Fruit fly (Drosophila melanogaster) whole organism, embryonic: Measurements from ENCODE around the gene wls.

Source experiments
- Atf6 ChIP-seq: fragments of 200-800 bp; sonication (Bioruptor generic); IDR thresholded peaks from 2 replicates; pipeline ENCODE4 v1.3.6; 2022; ENCODE audit warnings: missing biosample characterization, missing genetic modification characterization
- Bteb2 ChIP-seq: fragments of 200-800 bp; sonication (Bioruptor generic); optimal IDR thresholded peaks from 2 replicates; lab custom pipeline; 2016; ENCODE audit warnings: missing biosample characterization, missing genetic modification characterization
- CG10654 ChIP-seq: fragments of 200-800 bp; sonication (Bioruptor generic); optimal IDR thresholded peaks from 2 replicates; lab custom pipeline; 2016; ENCODE audit warnings: missing biosample characterization, missing genetic modification characterization
- CG10959 ChIP-seq: fragments of 200-800 bp; sonication (Bioruptor generic); IDR thresholded peaks from 2 replicates; pipeline ENCODE4 v1.3.6; 2022; ENCODE audit warnings: missing biosample characterization, missing genetic modification characterization
- CG12071 ChIP-seq: fragments of 200-800 bp; sonication (Bioruptor generic); optimal IDR thresholded peaks from 3 replicates; lab custom pipeline; 2018; ENCODE audit warnings: missing biosample characterization, mild to moderate bottlenecking, missing genetic modification characterization
- CG14860 ChIP-seq: fragments of 200-800 bp; sonication (Bioruptor generic); IDR thresholded peaks from 3 replicates; pipeline ENCODE4 v1.3.6; 2022; ENCODE audit warnings: missing biosample characterization, missing genetic modification characterization; ENCODE audit not compliant: partially characterized antibody
- CG2120 ChIP-seq: fragments of 200-800 bp; sonication (Bioruptor generic); optimal IDR thresholded peaks from 3 replicates; lab custom pipeline; 2016; ENCODE audit warnings: missing biosample characterization, missing genetic modification characterization
- CG31441 ChIP-seq: fragments of 200-800 bp; sonication (Bioruptor generic); IDR thresholded peaks from 2 replicates; pipeline ENCODE4 v1.3.6; 2022; ENCODE audit warnings: missing biosample characterization, missing genetic modification characterization
- CG3281 ChIP-seq: fragments of 200-800 bp; sonication (Bioruptor generic); optimal IDR thresholded peaks from 3 replicates; lab custom pipeline; 2017; ENCODE audit warnings: missing biosample characterization, mild to moderate bottlenecking, missing genetic modification characterization
- CG3838 ChIP-seq: fragments of 200-800 bp; sonication (Bioruptor generic); optimal IDR thresholded peaks from 3 replicates; lab custom pipeline; 2016; ENCODE audit warnings: missing biosample characterization, missing genetic modification characterization
- CG4328 ChIP-seq: fragments of 200-800 bp; sonication (Bioruptor generic); optimal IDR thresholded peaks from 3 replicates; lab custom pipeline; 2017; ENCODE audit warnings: missing biosample characterization, missing genetic modification reagents, missing genetic modification characterization
- CG4424 ChIP-seq: fragments of 200-800 bp; sonication (Bioruptor generic); optimal IDR thresholded peaks from 3 replicates; lab custom pipeline; 2016; ENCODE audit warnings: missing biosample characterization, missing genetic modification characterization
- CG6175 ChIP-seq: fragments of 200-800 bp; sonication (Bioruptor generic); IDR thresholded peaks from 3 replicates; pipeline ENCODE4 v1.3.6; 2022; ENCODE audit warnings: missing biosample characterization, missing genetic modification characterization
- CG6765 ChIP-seq: fragments of 200-800 bp; sonication (Bioruptor generic); optimal IDR thresholded peaks from 3 replicates; lab custom pipeline; 2017; ENCODE audit warnings: missing biosample characterization, mild to moderate bottlenecking, missing genetic modification characterization
- CG6854 ChIP-seq: fragments of 200-800 bp; sonication (Bioruptor generic); optimal IDR thresholded peaks from 3 replicates; lab custom pipeline; 2017; ENCODE audit warnings: missing biosample characterization, mild to moderate bottlenecking, missing genetic modification characterization
- CG8089 ChIP-seq: fragments of 200-800 bp; sonication (Bioruptor generic); optimal IDR thresholded peaks from 3 replicates; lab custom pipeline; 2016; ENCODE audit warnings: missing biosample characterization, missing genetic modification characterization
- CG8290 ChIP-seq, 3 experiments: fragments of 200-800 bp; sonication (Bioruptor generic); optimal IDR thresholded peaks; 2 replicates each; lab custom pipeline; 2016 to 2019; ENCODE audit warnings: missing biosample characterization in 3 of 3, missing genetic modification characterization in 3 of 3, mild to moderate bottlenecking in 2 of 3, moderate library complexity in 1 of 3
- CG8478 ChIP-seq: fragments of >200 bp; optimal IDR thresholded peaks from 2 replicates; lab custom pipeline; 2018
- CG9932 ChIP-seq: fragments of 200-800 bp; sonication (Bioruptor generic); IDR thresholded peaks from 2 replicates; pipeline ENCODE4 v1.3.6; 2022; ENCODE audit warnings: missing biosample characterization, missing genetic modification characterization
- Dbx ChIP-seq: fragments of 200-800 bp; sonication (Bioruptor generic); IDR thresholded peaks from 3 replicates; pipeline ENCODE4 v1.3.6; 2022; ENCODE audit warnings: missing biosample characterization, missing genetic modification characterization
- Deaf1 ChIP-seq: fragments of 200-800 bp; optimal IDR thresholded peaks from 3 replicates; lab custom pipeline; 2019; ENCODE audit warnings: missing biosample characterization, mild to moderate bottlenecking, missing genetic modification characterization, moderate library complexity
- E2f2 ChIP-seq: fragments of 200-800 bp; sonication (Bioruptor generic); IDR thresholded peaks from 2 replicates; pipeline ENCODE4 v1.3.6; 2022; ENCODE audit warnings: missing biosample characterization, missing genetic modification characterization
- ERR ChIP-seq: fragments of 200-800 bp; sonication (Bioruptor generic); optimal IDR thresholded peaks from 2 replicates; lab custom pipeline; 2016; ENCODE audit warnings: missing biosample characterization, missing genetic modification characterization
- HLH3B ChIP-seq: fragments of 200-800 bp; sonication (Bioruptor generic); IDR thresholded peaks from 2 replicates; pipeline ENCODE4 v1.3.6; 2022; ENCODE audit warnings: missing biosample characterization, missing genetic modification characterization
- HLHmδ ChIP-seq: fragments of 200-800 bp; sonication (Bioruptor generic); optimal IDR thresholded peaks from 2 replicates; lab custom pipeline; 2018; ENCODE audit warnings: missing biosample characterization, mild to moderate bottlenecking, missing genetic modification characterization, moderate library complexity
- Hr51 ChIP-seq, 2 experiments: fragments of 200-800 bp; sonication (Bioruptor generic); optimal IDR thresholded peaks; 2 replicates in 1 of 2; 3 replicates in 1 of 2; lab custom pipeline; 2016 to 2018; ENCODE audit warnings: missing biosample characterization in 2 of 2, missing genetic modification characterization in 2 of 2, mild to moderate bottlenecking in 1 of 2, moderate library complexity in 1 of 2
- Lpt ChIP-seq: fragments of >200 bp; optimal IDR thresholded peaks from 2 replicates; lab custom pipeline; 2018; ENCODE audit warnings: missing biosample characterization, missing genetic modification characterization
- Mrtf ChIP-seq: fragments of 200-800 bp; sonication (Bioruptor generic); IDR thresholded peaks from 3 replicates; pipeline ENCODE4 v1.3.6; 2022; ENCODE audit warnings: missing biosample characterization, missing genetic modification characterization
- Oaz ChIP-seq: fragments of 200-800 bp; sonication (Bioruptor generic); IDR thresholded peaks from 2 replicates; pipeline ENCODE4 v1.3.6; 2022; ENCODE audit warnings: missing biosample characterization, missing genetic modification characterization
- Sry-δ ChIP-seq: fragments of 200-800 bp; sonication (Bioruptor generic); optimal IDR thresholded peaks from 2 replicates; lab custom pipeline; 2016; ENCODE audit warnings: missing biosample characterization, missing genetic modification characterization
- Stat92E ChIP-seq, 3 experiments: fragments of >200 bp in 2 of 3; fragments of 200-800 bp in 1 of 3; sonication (Bioruptor generic) in 1 of 3; optimal IDR thresholded peaks; 2 replicates each; lab custom pipeline; 2017 to 2019; ENCODE audit warnings: missing biosample characterization in 3 of 3, missing genetic modification characterization in 3 of 3, mild to moderate bottlenecking in 1 of 3, moderate library complexity in 1 of 3
- al ChIP-seq: fragments of 200-800 bp; sonication (Bioruptor generic); IDR thresholded peaks from 2 replicates; pipeline ENCODE4 v1.3.6; 2022; ENCODE audit warnings: missing biosample characterization, missing genetic modification characterization
- ash1 ChIP-seq: fragments of 200-800 bp; sonication (Bioruptor generic); optimal IDR thresholded peaks from 2 replicates; lab custom pipeline; 2018; ENCODE audit warnings: missing biosample characterization, mild to moderate bottlenecking, missing genetic modification characterization
- cg ChIP-seq: fragments of 200-800 bp; sonication (Bioruptor generic); optimal IDR thresholded peaks from 3 replicates; lab custom pipeline; 2019; ENCODE audit warnings: missing biosample characterization, mild to moderate bottlenecking, missing genetic modification characterization, moderate library complexity
- cwo ChIP-seq: fragments of 200-800 bp; sonication (Bioruptor generic); optimal IDR thresholded peaks from 3 replicates; lab custom pipeline; 2017; ENCODE audit warnings: missing biosample characterization, missing genetic modification characterization, mild to moderate bottlenecking, moderate library complexity, missing genetic modification reagents
- danr ChIP-seq: fragments of 200-800 bp; sonication (Bioruptor generic); IDR thresholded peaks from 2 replicates; pipeline ENCODE4 v1.3.6; 2022; ENCODE audit warnings: missing biosample characterization, missing genetic modification characterization
- ftz-f1 ChIP-seq: fragments of 200-800 bp; sonication (Bioruptor generic); optimal IDR thresholded peaks from 2 replicates; lab custom pipeline; 2016; ENCODE audit warnings: missing biosample characterization, missing genetic modification characterization
- insv ChIP-seq, 2 experiments: fragments of 200-800 bp; sonication (Bioruptor generic); optimal IDR thresholded peaks; 3 replicates each; lab custom pipeline; 2016 to 2018; ENCODE audit warnings: missing biosample characterization in 2 of 2, missing genetic modification characterization in 2 of 2
- jing ChIP-seq: fragments of 200-800 bp; sonication (Bioruptor generic); optimal IDR thresholded peaks from 2 replicates; lab custom pipeline; 2018; ENCODE audit warnings: missing biosample characterization, mild to moderate bottlenecking, missing genetic modification characterization
- lab ChIP-seq: fragments of 200-800 bp; sonication (Bioruptor generic); optimal IDR thresholded peaks from 3 replicates; lab custom pipeline; 2017; ENCODE audit warnings: missing biosample characterization, missing genetic modification characterization, mild to moderate bottlenecking, moderate library complexity, missing genetic modification reagents
- pb ChIP-seq: fragments of 200-800 bp; sonication (Bioruptor generic); optimal IDR thresholded peaks from 3 replicates; lab custom pipeline; 2016; ENCODE audit warnings: missing biosample characterization, missing genetic modification characterization
- prd ChIP-seq, 3 experiments: fragments of >200 bp in 2 of 3; fragments of 200-800 bp in 1 of 3; sonication (Bioruptor generic) in 1 of 3; optimal IDR thresholded peaks in 2 of 3; IDR thresholded peaks in 1 of 3; 2 replicates in 2 of 3; 3 replicates in 1 of 3; pipeline versions ENCODE4 v1.3.6 to Lab custom; 2017 to 2022; ENCODE audit warnings: missing biosample characterization in 1 of 3, missing genetic modification characterization in 1 of 3
- sc ChIP-seq, 3 experiments: fragments of >200 bp in 2 of 3; fragments of 200-800 bp in 1 of 3; sonication (Bioruptor generic) in 1 of 3; optimal IDR thresholded peaks; 2 replicates in 2 of 3; 3 replicates in 1 of 3; lab custom pipeline; 2017; ENCODE audit warnings: mild to moderate bottlenecking in 1 of 3, missing biosample characterization in 1 of 3, missing genetic modification characterization in 1 of 3, missing genetic modification reagents in 1 of 3
- scrt ChIP-seq: fragments of 200-800 bp; sonication (Bioruptor generic); optimal IDR thresholded peaks from 2 replicates; lab custom pipeline; 2018; ENCODE audit warnings: missing biosample characterization, mild to moderate bottlenecking, missing genetic modification characterization, moderate library complexity
- seq ChIP-seq: fragments of 200-800 bp; sonication (Bioruptor generic); IDR thresholded peaks from 2 replicates; pipeline ENCODE4 v1.3.6; 2022; ENCODE audit warnings: missing biosample characterization, missing genetic modification characterization
- tio ChIP-seq: fragments of 200-800 bp; sonication (Bioruptor generic); optimal IDR thresholded peaks from 2 replicates; lab custom pipeline; 2017; ENCODE audit warnings: missing biosample characterization, missing genetic modification characterization, inconsistent platforms
- wek ChIP-seq: fragments of 200-800 bp; sonication (Bioruptor generic); optimal IDR thresholded peaks from 3 replicates; lab custom pipeline; 2018; ENCODE audit warnings: missing biosample characterization, mild to moderate bottlenecking, missing genetic modification characterization, moderate library complexity
- yki ChIP-seq: fragments of >200 bp; optimal IDR thresholded peaks from 3 replicates; lab custom pipeline; 2018

The wls gene

DNA sequence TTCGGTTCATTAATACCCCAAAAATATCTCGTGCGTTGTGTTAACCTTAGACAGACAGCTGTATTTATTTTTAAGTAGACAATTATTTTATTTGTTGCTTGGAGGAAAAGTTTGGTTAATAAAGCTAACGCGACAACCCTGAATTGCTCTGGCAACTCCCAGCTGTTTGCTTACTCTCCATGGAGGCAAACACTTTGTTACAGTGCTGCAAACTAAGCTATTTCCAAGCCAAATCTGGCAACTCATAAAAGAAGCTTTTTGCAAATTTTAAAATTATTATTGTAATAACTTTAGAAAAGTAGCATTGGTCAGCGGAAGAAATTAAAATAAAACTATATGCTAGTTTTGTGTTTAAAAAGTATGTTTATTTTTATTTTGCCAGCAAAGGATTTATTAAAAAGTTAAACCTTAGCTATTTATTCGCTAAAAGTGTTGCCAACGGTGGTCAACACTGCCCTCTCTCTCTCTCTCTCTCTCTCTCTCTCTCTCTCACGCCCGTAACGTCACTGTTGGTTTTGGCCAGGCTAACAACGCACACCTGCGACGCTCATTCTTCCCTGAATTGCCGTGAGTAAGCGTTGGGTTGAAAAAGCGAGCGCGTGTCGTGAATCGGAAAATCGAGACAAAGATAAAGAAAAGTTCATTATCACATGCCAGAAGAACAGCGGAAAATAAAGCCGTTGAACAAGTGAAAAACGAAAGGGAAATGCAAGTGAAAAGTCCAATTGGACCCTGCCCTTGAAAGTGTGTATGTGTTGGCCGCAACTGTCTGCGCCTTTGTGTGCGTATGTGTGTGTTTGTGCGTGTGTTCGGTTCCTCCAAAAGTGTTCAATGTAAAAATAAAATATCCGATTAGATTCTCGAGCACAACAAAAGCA, 46.1 kb upstream of the wls start (continued):
- TF ChIP-seq insv (GFP tag; optimal IDR thresholded peaks at IDR 0.05; lab: Kevin White, UChicago) = peak; percentile 69 to 96
- TF ChIP-seq Mrtf (GFP tag; lab: Robert Waterston, UW) = peak; percentile 95
- TF ChIP-seq wek (GFP tag; lab: Kevin White, UChicago) = peak; percentile 63
- no peak for TF ChIP-seq CG8478 (lab: Kevin White, UChicago)
- TF ChIP-seq seq (GFP tag; lab: Robert Waterston, UW) = peak; percentile 91
- TF ChIP-seq lab (GFP tag; lab: Kevin White, UChicago) = peak; percentile 97
- peak; percentile 59 for TF ChIP-seq ftz-f1 (GFP tag; lab: Kevin White, UChicago)
- peak; percentile 89 for TF ChIP-seq CG9932 (GFP tag; lab: Robert Waterston, UW)
- TF ChIP-seq al (GFP tag; lab: Robert Waterston, UW) = peak; percentile 91
- peak; percentile 79 for TF ChIP-seq CG10959 (GFP tag; lab: Robert Waterston, UW)
- TF ChIP-seq cg (GFP tag; lab: Kevin White, UChicago) = peak; percentile 80
- TF ChIP-seq Atf6 (GFP tag; lab: Robert Waterston, UW) = peak; percentile 93
- peak; percentile 93 for TF ChIP-seq Bteb2 (GFP tag; lab: Kevin White, UChicago)
- TF ChIP-seq CG12071 (GFP tag; lab: Kevin White, UChicago) = peak; percentile 92
- peak; percentile 42 for TF ChIP-seq CG4328 (GFP tag; lab: Kevin White, UChicago)
- no peak for TF ChIP-seq sc (optimal IDR thresholded peaks at IDR 0.05; lab: Kevin White, UChicago)
- peak; percentile 71 for TF ChIP-seq sc (GFP tag; optimal IDR thresholded peaks at IDR 0.05; lab: Kevin White, UChicago)
- peak; percentile 81 for TF ChIP-seq cwo (GFP tag; lab: Kevin White, UChicago)
- peak; percentile 72 for TF ChIP-seq CG31441 (GFP tag; lab: Robert Waterston, UW)
- no peak for TF ChIP-seq prd (optimal IDR thresholded peaks at IDR 0.05; lab: Kevin White, UChicago)
- peak; percentile 91 for TF ChIP-seq prd (GFP tag; IDR thresholded peaks at IDR 0.05; lab: Robert Waterston, UW)
- TF ChIP-seq Sry-δ (GFP tag; lab: Kevin White, UChicago) = peak; percentile 42
- peak; percentile 80 to 86 for TF ChIP-seq Hr51 (GFP tag; optimal IDR thresholded peaks at IDR 0.05; lab: Kevin White, UChicago)
- peak; percentile 89 for TF ChIP-seq CG6765 (GFP tag; lab: Kevin White, UChicago)
- TF ChIP-seq ash1 (GFP tag; lab: Kevin White, UChicago) = peak; percentile 75
- TF ChIP-seq CG6175 (GFP tag; lab: Robert Waterston, UW) = peak; percentile 92
- TF ChIP-seq yki (lab: Kevin White, UChicago) = peak; percentile 59
- TF ChIP-seq CG8089 = peak; percentile 79
- TF ChIP-seq E2f2 (GFP tag; lab: Robert Waterston, UW) = peak; percentile 71
- TF ChIP-seq scrt (GFP tag; lab: Kevin White, UChicago) = peak; percentile 75
- no peak for TF ChIP-seq CG14860 (GFP tag; lab: Robert Waterston, UW)
- peak; percentile 49 for TF ChIP-seq HLHmδ (GFP tag; lab: Kevin White, UChicago)
- TF ChIP-seq Dbx (GFP tag; lab: Robert Waterston, UW) = peak; percentile 96
- TF ChIP-seq Lpt (GFP tag; lab: Kevin White, UChicago) = no peak
- TF ChIP-seq jing (GFP tag; lab: Kevin White, UChicago) = no peak
- peak; percentile 56 for TF ChIP-seq Deaf1 (tag; lab: Kevin White, UChicago)
- TF ChIP-seq Stat92E (GFP tag; optimal IDR thresholded peaks at IDR 0.05; lab: Kevin White, UChicago) = peak in 1 of 3 experiments; percentile 44
- TF ChIP-seq CG3838 (GFP tag; lab: Kevin White, UChicago) = peak; percentile 47
- TF ChIP-seq CG4424 (GFP tag; lab: Kevin White, UChicago) = peak; percentile 82
- peak; percentile 86 for TF ChIP-seq pb (GFP tag; lab: Kevin White, UChicago)
- no peak for TF ChIP-seq tio (GFP tag; lab: Kevin White, UChicago)
- TF ChIP-seq CG8290 (GFP tag; optimal IDR thresholded peaks at IDR 0.05; lab: Kevin White, UChicago) = peak; percentile 30
- peak; percentile 26 to 93 for TF ChIP-seq CG8290 (tag; optimal IDR thresholded peaks at IDR 0.05; lab: Kevin White, UChicago)
- TF ChIP-seq ERR (GFP tag; lab: Kevin White, UChicago) = peak; percentile 76
- peak; percentile 90 for TF ChIP-seq CG3281 (GFP tag; lab: Kevin White, UChicago)
- peak; percentile 84 for TF ChIP-seq CG10654 (GFP tag; lab: Kevin White, UChicago)
- peak; percentile 89 for TF ChIP-seq danr (GFP tag; lab: Robert Waterston, UW)
- peak; percentile 93 for TF ChIP-seq HLH3B (GFP tag; lab: Robert Waterston, UW)
- TF ChIP-seq Oaz (GFP tag; lab: Robert Waterston, UW) = peak; percentile 78
- TF ChIP-seq CG2120 = peak; percentile 96
- TF ChIP-seq CG6854 (GFP tag; lab: Kevin White, UChicago) = peak; percentile 86
